Fruit fly (Drosophila melanogaster): Measurements from ENCODE around the gene alpha4GT1.

Gene alpha4GT1

DNA sequence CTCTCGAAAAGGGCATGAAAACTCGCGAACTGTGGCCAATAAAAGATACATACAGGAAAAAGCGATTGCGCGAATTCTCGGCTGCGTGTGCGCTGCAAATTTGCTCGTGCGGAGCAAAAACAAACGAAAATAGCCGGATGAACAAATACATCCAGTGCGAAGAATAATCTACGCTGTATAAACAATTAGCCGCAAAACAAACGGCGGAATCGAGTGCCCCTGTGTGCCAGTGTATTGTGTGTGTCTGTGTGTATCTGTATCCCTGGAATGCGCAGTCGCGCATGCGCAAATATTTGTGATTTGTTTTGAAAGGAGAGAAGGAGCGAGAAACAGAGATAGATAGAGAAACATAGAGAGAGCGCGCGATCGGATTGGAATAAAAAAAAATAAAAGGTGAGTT lies 23.3 kb downstream of the alpha4GT1 start:
- no peak for TF ChIP-seq schlank (tag; optimal IDR thresholded peaks at IDR 0.05)
- TF ChIP-seq fd96Cb (tag; optimal IDR thresholded peaks at IDR 0.05): no peak
- TF ChIP-seq zf30C (GFP tag; optimal IDR thresholded peaks at IDR 0.05): peak; percentile 61
- no peak for TF ChIP-seq dati (GFP tag; IDR thresholded peaks at IDR 0.05)
- peak; percentile 15 for TF ChIP-seq sens (GFP tag)
- TF ChIP-seq CG6254 (GFP tag; optimal IDR thresholded peaks at IDR 0.05): peak; percentile 92
- TF ChIP-seq seq (GFP tag; IDR thresholded peaks at IDR 0.05): no peak
- TF ChIP-seq CG14441 (GFP tag; IDR thresholded peaks at IDR 0.05): no peak
- TF ChIP-seq CG2116 (GFP tag; optimal IDR thresholded peaks at IDR 0.05): no peak
- peak; percentile 49 for TF ChIP-seq ewg (GFP tag; optimal IDR thresholded peaks at IDR 0.05)
- no peak for TF ChIP-seq Atf3 (GFP tag; optimal IDR thresholded peaks at IDR 0.05)
- TF ChIP-seq Rfx (GFP tag; IDR thresholded peaks at IDR 0.05): no peak
- TF ChIP-seq klu (GFP tag; IDR thresholded peaks at IDR 0.05): no peak
- TF ChIP-seq cad (GFP tag; optimal IDR thresholded peaks at IDR 0.05): peak; percentile 3
- TF ChIP-seq CG1233 (GFP tag; optimal IDR thresholded peaks at IDR 0.05): no peak
- 0 out of 2 replicates have a peak, but pooled peaks have one; percentile 36 for TF ChIP-seq CG32767 (GFP tag; IDR thresholded peaks at IDR 0.05)
- TF ChIP-seq D (optimal IDR thresholded peaks at IDR 0.05): peak; percentile 41
- TF ChIP-seq D (GFP tag; optimal IDR thresholded peaks at IDR 0.05): no peak
- TF ChIP-seq tll (GFP tag; optimal IDR thresholded peaks at IDR 0.05): peak in 1 of 2 experiments; percentile 50
- TF ChIP-seq sna (GFP tag; IDR thresholded peaks at IDR 0.05; ENCODE audit: partially characterized antibody): no peak
- peak; percentile 30; the same call in 1 of the 3 replicates for TF ChIP-seq zfh1 (GFP tag; IDR thresholded peaks at IDR 0.05)
- no peak for TF ChIP-seq CG14860 (GFP tag; IDR thresholded peaks at IDR 0.05; ENCODE audit: partially characterized antibody)
- TF ChIP-seq Med (GFP tag): peak; percentile 3
- TF ChIP-seq YL-1 (GFP tag; optimal IDR thresholded peaks at IDR 0.05): peak; percentile 3
- no peak for TF ChIP-seq nerfin-2 (GFP tag; IDR thresholded peaks at IDR 0.05; ENCODE audit: partially characterized antibody)
- TF ChIP-seq Ets65A (GFP tag): peak; percentile 9
- TF ChIP-seq CG12659 (GFP tag; optimal IDR thresholded peaks at IDR 0.05): no peak
- peak; percentile 53 for TF ChIP-seq sd (tag; optimal IDR thresholded peaks at IDR 0.05)
- TF ChIP-seq CG4282 (GFP tag; optimal IDR thresholded peaks at IDR 0.05): no peak
- TF ChIP-seq HLH54F (GFP tag; optimal IDR thresholded peaks at IDR 0.05): no peak
- no peak for TF ChIP-seq Hsf (GFP tag; optimal IDR thresholded peaks at IDR 0.05)
- peak; percentile 44 for TF ChIP-seq ac (GFP tag; optimal IDR thresholded peaks at IDR 0.05)
- peak; percentile 23 for TF ChIP-seq cg (GFP tag; optimal IDR thresholded peaks at IDR 0.05)
- TF ChIP-seq zen (tag; optimal IDR thresholded peaks at IDR 0.05): peak; percentile 41
- peak; percentile 4 for TF ChIP-seq CG15696 (tag; optimal IDR thresholded peaks at IDR 0.05)
- no peak for TF ChIP-seq ash1 (GFP tag; optimal IDR thresholded peaks at IDR 0.05)
- TF ChIP-seq CG15479 (GFP tag; optimal IDR thresholded peaks at IDR 0.05): peak; percentile 88
- TF ChIP-seq CG13296 (GFP tag; optimal IDR thresholded peaks at IDR 0.05): no peak
- peak; percentile 5; the same call in 1 of the 3 replicates for TF ChIP-seq CG6791 (GFP tag; IDR thresholded peaks at IDR 0.05; ENCODE audit: partially characterized antibody)
- TF ChIP-seq fd102C (GFP tag; optimal IDR thresholded peaks at IDR 0.05): peak; percentile 72
- no peak for TF ChIP-seq CG8359 (GFP tag; optimal IDR thresholded peaks at IDR 0.05; ENCODE audit: borderline replicate concordance)
- no peak for TF ChIP-seq HHEX (GFP tag; optimal IDR thresholded peaks at IDR 0.05)
- TF ChIP-seq Tbp (GFP tag; optimal IDR thresholded peaks at IDR 0.05): no peak

Data from whole organism, embryonic.